Fruit fly (Drosophila melanogaster) Kc167 (cell line): ENCODE results near the gene nop5.

Source experiments
- Myc ChIP-seq: fragments of >200 bp; optimal IDR thresholded peaks from 2 replicates; lab custom pipeline; 2017; ENCODE audit warnings: missing external identifiers
- Sin3A ChIP-seq: fragments of >200 bp; optimal IDR thresholded peaks from 2 replicates; lab custom pipeline; 2018; ENCODE audit warnings: missing external identifiers
- h ChIP-seq: fragments of >200 bp; optimal IDR thresholded peaks from 3 replicates; lab custom pipeline; 2018; ENCODE audit warnings: missing external identifiers
- psq ChIP-seq: fragments of >200 bp; optimal IDR thresholded peaks from 2 replicates; lab custom pipeline; 2017; ENCODE audit warnings: missing external identifiers
- ttk ChIP-seq: sonication (Bioruptor generic); optimal IDR thresholded peaks from 2 replicates; lab custom pipeline; 2017; ENCODE audit warnings: missing external identifiers

DNA sequence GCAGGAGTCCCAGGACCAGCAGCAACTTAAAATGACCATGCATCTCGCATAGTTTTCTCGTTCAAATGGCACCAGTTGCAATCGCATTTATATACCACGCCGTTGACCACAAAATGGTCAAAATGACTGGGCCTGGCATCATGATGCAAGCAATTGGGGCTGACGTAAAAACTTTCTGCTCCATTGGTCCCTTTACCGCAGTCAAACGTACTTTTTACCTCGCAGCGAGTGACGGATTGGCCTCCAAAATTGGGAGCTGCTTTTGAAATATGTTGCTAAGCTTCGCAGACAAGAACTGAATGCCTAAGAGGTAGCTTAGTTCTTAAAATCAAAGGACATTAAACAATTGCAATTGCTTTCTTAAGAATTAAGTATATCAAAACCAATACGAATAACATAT, 2.2 kb downstream of the nop5 start, which contains the start of gene CG32829:
- TF ChIP-seq ttk (no peak), psq (lab: Kevin White, UChicago) (no peak), Sin3A (lab: Kevin White, UChicago) (no peak), Myc (lab: Kevin White, UChicago) (no peak), h (lab: Kevin White, UChicago) (no peak)
